Worm (Caenorhabditis elegans): ENCODE measurements around the gene F45D3.2.

F45D3.2 gene

DNA sequence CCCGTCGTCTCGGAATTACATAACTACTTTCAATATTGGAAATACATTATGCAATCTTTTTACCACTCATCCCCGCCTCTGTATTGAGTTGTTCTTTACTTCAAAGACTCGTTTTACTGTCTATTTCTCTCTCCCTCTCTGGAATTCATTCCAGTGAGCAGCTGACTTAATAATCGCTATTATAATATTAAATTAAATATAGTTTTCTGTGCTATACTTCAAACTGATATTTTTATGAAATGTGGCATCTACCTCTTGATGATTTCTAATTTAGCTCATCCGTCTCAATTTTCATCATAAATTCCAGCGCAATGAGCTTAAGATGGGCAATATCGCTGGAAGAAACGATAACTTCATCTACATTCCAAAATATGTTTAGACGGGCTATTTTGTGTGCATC is 37.3 kb upstream of the F45D3.2 start, which contains the start of gene T28H10.1:
Gene T28H10.1, plus strand, starts transcription at position 301 of the 400 bp plus-strand sequence.
- TF ChIP-seq ham-2 (GFP tag; optimal IDR thresholded peaks at IDR 0.05) (no peak), lin-13 (tag; optimal IDR thresholded peaks at IDR 0.05) (no peak), nhr-237 (tag; optimal IDR thresholded peaks at IDR 0.05) (no peak), ztf-11 (tag; optimal IDR thresholded peaks at IDR 0.05) (no peak)

- TF ChIP-seq nhr-12 (tag; optimal IDR thresholded peaks at IDR 0.05) (no peak), nhr-237 (tag; optimal IDR thresholded peaks at IDR 0.05) (no peak), sem-2 (GFP tag; optimal IDR thresholded peaks at IDR 0.05) (no peak), lsy-2 (tag; optimal IDR thresholded peaks at IDR 0.05) (no peak), ceh-83 (GFP tag; optimal IDR thresholded peaks at IDR 0.05) (no peak), mep-1 (tag; optimal IDR thresholded peaks at IDR 0.05) (no peak), ham-2 (GFP tag; optimal IDR thresholded peaks at IDR 0.05) (no peak), elt-1 (tag; optimal IDR thresholded peaks at IDR 0.05; ENCODE audit: borderline replicate concordance, insufficient read depth) (no peak), drap-1 (GFP tag; optimal IDR thresholded peaks at IDR 0.05) (no peak)
These were observed 35.1 kb upstream of the F45D3.2 start for ce11 chrV:12505730-12506129.

ce11 chrV:12506185-12506584 is 34.7 kb upstream of the F45D3.2 start, which contains the start of gene nlp-46:
Gene nlp-46, minus strand, starts transcription at chrV:12506285.
- no peak for TF ChIP-seq cnd-1 (tag; optimal IDR thresholded peaks at IDR 0.05)
- no peak for TF ChIP-seq elt-3 (tag; optimal IDR thresholded peaks at IDR 0.05)
- no peak for TF ChIP-seq unc-120 (tag; optimal IDR thresholded peaks at IDR 0.05; ENCODE audit: poor library complexity, severe bottlenecking)
- TF ChIP-seq nhr-237 (tag; optimal IDR thresholded peaks at IDR 0.05): no peak
- no peak for TF ChIP-seq lsy-2 (tag; optimal IDR thresholded peaks at IDR 0.05)
- TF ChIP-seq ceh-43 (GFP tag; optimal IDR thresholded peaks at IDR 0.05): no peak
- no peak for TF ChIP-seq unc-39 (tag; optimal IDR thresholded peaks at IDR 0.05)
- TF ChIP-seq pha-4 (tag; optimal IDR thresholded peaks at IDR 0.05): no peak
- TF ChIP-seq ceh-39 (tag; optimal IDR thresholded peaks at IDR 0.05): no peak
- TF ChIP-seq tbx-8 (GFP tag; optimal IDR thresholded peaks at IDR 0.05): no peak
- no peak for TF ChIP-seq sptf-1 (tag; optimal IDR thresholded peaks at IDR 0.05)
- no peak for TF ChIP-seq zip-8 (tag; optimal IDR thresholded peaks at IDR 0.05)
- TF ChIP-seq lin-32 (GFP tag; optimal IDR thresholded peaks at IDR 0.05): no peak
- no peak for TF ChIP-seq snpc-4 (tag; optimal IDR thresholded peaks at IDR 0.05)
- TF ChIP-seq mls-2 (tag; optimal IDR thresholded peaks at IDR 0.05): no peak
- TF ChIP-seq mab-5 (tag; optimal IDR thresholded peaks at IDR 0.05): no peak
- TF ChIP-seq hlh-1 (tag; optimal IDR thresholded peaks at IDR 0.05): no peak

ce11 chrV:12509922-12510582 is 30.8 kb upstream of the F45D3.2 start:
- TF ChIP-seq lin-32 (GFP tag; optimal IDR thresholded peaks at IDR 0.05): peak; percentile 66
- peak; percentile 77 for TF ChIP-seq mls-2 (tag; optimal IDR thresholded peaks at IDR 0.05)
- peak; percentile 39 for TF ChIP-seq nhr-12 (tag; optimal IDR thresholded peaks at IDR 0.05)
- TF ChIP-seq M03D4.4 (tag; optimal IDR thresholded peaks at IDR 0.05): peak; percentile 70
- peak; percentile 64 for TF ChIP-seq drap-1 (GFP tag; optimal IDR thresholded peaks at IDR 0.05)
- TF ChIP-seq ceh-83 (GFP tag; optimal IDR thresholded peaks at IDR 0.05): peak; percentile 82
- peak; percentile 56 for TF ChIP-seq unc-120 (tag; optimal IDR thresholded peaks at IDR 0.05; ENCODE audit: poor library complexity, severe bottlenecking)
- peak; percentile 41 for TF ChIP-seq cnd-1 (tag; optimal IDR thresholded peaks at IDR 0.05)
- peak; percentile 52 for TF ChIP-seq bed-3 (GFP tag; optimal IDR thresholded peaks at IDR 0.05)
- peak; percentile 96 for TF ChIP-seq sptf-1 (tag; optimal IDR thresholded peaks at IDR 0.05)
- peak; percentile 38 for TF ChIP-seq sem-2 (GFP tag; optimal IDR thresholded peaks at IDR 0.05)
- peak; percentile 75 for TF ChIP-seq ham-2 (GFP tag; optimal IDR thresholded peaks at IDR 0.05)

- TF ChIP-seq nhr-2 (tag; optimal IDR thresholded peaks at IDR 0.05): no peak
- no peak for TF ChIP-seq nhr-12 (tag; optimal IDR thresholded peaks at IDR 0.05)
- no peak for TF ChIP-seq unc-39 (tag; optimal IDR thresholded peaks at IDR 0.05)
- no peak for TF ChIP-seq mab-5 (tag; optimal IDR thresholded peaks at IDR 0.05)
- no peak for TF ChIP-seq ces-1 (GFP tag; optimal IDR thresholded peaks at IDR 0.05)
- no peak for TF ChIP-seq mep-1 (tag; optimal IDR thresholded peaks at IDR 0.05)
- no peak for TF ChIP-seq blmp-1 (tag; optimal IDR thresholded peaks at IDR 0.05)
- no peak for TF ChIP-seq tbx-8 (GFP tag; optimal IDR thresholded peaks at IDR 0.05)
- TF ChIP-seq lsy-2 (tag; optimal IDR thresholded peaks at IDR 0.05): no peak
- no peak for TF ChIP-seq drap-1 (GFP tag; optimal IDR thresholded peaks at IDR 0.05)
- no peak for TF ChIP-seq M03D4.4 (tag; optimal IDR thresholded peaks at IDR 0.05)
- no peak for TF ChIP-seq ceh-43 (GFP tag; optimal IDR thresholded peaks at IDR 0.05)
- no peak for TF ChIP-seq lin-13 (tag; optimal IDR thresholded peaks at IDR 0.05)
- TF ChIP-seq pha-4 (tag; optimal IDR thresholded peaks at IDR 0.05): no peak
- TF ChIP-seq lin-32 (GFP tag; optimal IDR thresholded peaks at IDR 0.05): no peak
- no peak for TF ChIP-seq snpc-4 (tag; optimal IDR thresholded peaks at IDR 0.05)
- no peak for TF ChIP-seq nhr-28 (tag; optimal IDR thresholded peaks at IDR 0.05)
- no peak for TF ChIP-seq zip-8 (tag; optimal IDR thresholded peaks at IDR 0.05)
These were observed 28.9 kb upstream of the F45D3.2 start for ce11 chrV:12511946-12512345.

Data from whole organism, mixed stage, embryonic.